Worm (Caenorhabditis elegans) whole organism, L1 larva: ENCODE measurements around the gene C06C6.8.

Source experiments
- C16A3.4 ChIP-seq: fragments of 150-350 bp; optimal IDR thresholded peaks from 2 replicates; lab custom pipeline; 2014; ENCODE audit warnings: missing biosample characterization, missing genetic modification characterization
- blmp-1 ChIP-seq: fragments of 150-350 bp; optimal IDR thresholded peaks from 2 replicates; lab custom pipeline; 2014; ENCODE audit warnings: missing biosample characterization, missing genetic modification characterization
- ces-1 ChIP-seq: fragments of 150-350 bp; optimal IDR thresholded peaks from 2 replicates; lab custom pipeline; 2014; ENCODE audit warnings: missing biosample characterization, missing genetic modification reagents, missing genetic modification characterization
- dpl-1 ChIP-seq, 3 experiments: fragments of 150-350 bp in 2 of 3; sonication (generic microtip) in 1 of 3; optimal IDR thresholded peaks; 2 replicates each; lab custom pipeline; 2014 to 2017; ENCODE audit warnings: missing biosample characterization in 3 of 3, missing genetic modification characterization in 3 of 3, missing genetic modification reagents in 3 of 3
- efl-1 ChIP-seq, 4 experiments: fragments of 150-350 bp; optimal IDR thresholded peaks in 3 of 4; peaks in 1 of 4; 1 replicate in 1 of 4; 2 replicates in 3 of 4; lab custom pipeline; 2014; ENCODE audit warnings: missing biosample characterization in 2 of 4, missing genetic modification characterization in 2 of 4, missing genetic modification reagents in 2 of 4
- efl-3 ChIP-seq: fragments of 200-800 bp; sonication (Bioruptor generic); optimal IDR thresholded peaks from 2 replicates; lab custom pipeline; 2018; ENCODE audit warnings: mild to moderate bottlenecking, missing genetic modification characterization, missing compliant biosample characterization
- grh-1 ChIP-seq: fragments of 200-800 bp; sonication (Bioruptor generic); IDR thresholded peaks from 2 replicates; pipeline ENCODE4 v1.3.6; 2022; ENCODE audit warnings: missing genetic modification reagents, missing genetic modification characterization, missing compliant biosample characterization
- jun-1 ChIP-seq: fragments of 150-350 bp; optimal IDR thresholded peaks from 2 replicates; lab custom pipeline; 2014; ENCODE audit warnings: missing biosample characterization, missing genetic modification reagents, missing genetic modification characterization
- lin-14 ChIP-seq: fragments of 200-800 bp; sonication (Bioruptor generic); optimal IDR thresholded peaks from 2 replicates; lab custom pipeline; 2018; ENCODE audit warnings: mild to moderate bottlenecking, missing genetic modification characterization, moderate library complexity, missing compliant biosample characterization
- lin-35 ChIP-seq, 2 experiments: fragments of 150-350 bp; optimal IDR thresholded peaks; 2 replicates each; lab custom pipeline; 2014; ENCODE audit warnings: missing biosample characterization in 2 of 2, missing genetic modification characterization in 2 of 2, missing genetic modification reagents in 2 of 2
- lsy-2 ChIP-seq, 2 experiments: fragments of 150-350 bp; optimal IDR thresholded peaks; 2 replicates each; lab custom pipeline; 2014; ENCODE audit warnings: missing biosample characterization in 2 of 2, missing genetic modification characterization in 2 of 2
- mep-1 ChIP-seq: fragments of 150-350 bp; optimal IDR thresholded peaks from 2 replicates; lab custom pipeline; 2014; ENCODE audit warnings: missing biosample characterization, missing genetic modification characterization
- nhr-11 ChIP-seq: fragments of 150-350 bp; optimal IDR thresholded peaks from 2 replicates; lab custom pipeline; 2014; ENCODE audit warnings: missing biosample characterization, missing genetic modification characterization
- nhr-19 ChIP-seq: fragments of 200-800 bp; sonication (Bioruptor generic); conservative IDR thresholded peaks from 2 replicates; pipeline ENCODE4 v1.3.6; 2022; ENCODE audit warnings: missing genetic modification characterization, missing compliant biosample characterization
- nhr-20 ChIP-seq: sonication (generic microtip); optimal IDR thresholded peaks from 2 replicates; lab custom pipeline; 2016; ENCODE audit warnings: mild to moderate bottlenecking, missing genetic modification characterization, missing compliant biosample characterization
- nhr-47 ChIP-seq: sonication (generic microtip); optimal IDR thresholded peaks from 2 replicates; lab custom pipeline; 2016; ENCODE audit warnings: mild to moderate bottlenecking, missing genetic modification characterization, moderate library complexity, missing compliant biosample characterization
- nhr-71 ChIP-seq: sonication (generic microtip); optimal IDR thresholded peaks from 2 replicates; lab custom pipeline; 2016; ENCODE audit warnings: mild to moderate bottlenecking, missing genetic modification characterization, moderate library complexity, missing compliant biosample characterization
- nhr-85 ChIP-seq: sonication (generic microtip); peaks from one replicate; lab custom pipeline; 2016; ENCODE audit warnings: missing genetic modification characterization, inconsistent platforms, missing compliant biosample characterization
- nhr-90 ChIP-seq: sonication (generic microtip); optimal IDR thresholded peaks from 2 replicates; lab custom pipeline; 2016; ENCODE audit warnings: mild to moderate bottlenecking, missing genetic modification characterization, missing compliant biosample characterization; ENCODE audit not compliant: poor library complexity
- rnt-1 ChIP-seq: sonication (generic microtip); optimal IDR thresholded peaks from 2 replicates; lab custom pipeline; 2016; ENCODE audit warnings: mild to moderate bottlenecking, missing genetic modification characterization, moderate library complexity, missing compliant biosample characterization
- snu-23 ChIP-seq: sonication (generic microtip); optimal IDR thresholded peaks from 2 replicates; lab custom pipeline; 2016; ENCODE audit warnings: missing genetic modification characterization, missing compliant biosample characterization
- swsn-7 ChIP-seq: sonication (generic microtip); optimal IDR thresholded peaks from 2 replicates; lab custom pipeline; 2016; ENCODE audit warnings: missing genetic modification characterization, missing compliant biosample characterization
- tbx-2 ChIP-seq: sonication (generic microtip); optimal IDR thresholded peaks from 2 replicates; lab custom pipeline; 2016; ENCODE audit warnings: missing genetic modification characterization, missing compliant biosample characterization
- tlp-1 ChIP-seq: fragments of 150-350 bp; optimal IDR thresholded peaks from 2 replicates; lab custom pipeline; 2014; ENCODE audit warnings: missing biosample characterization, missing genetic modification characterization
- unc-62 ChIP-seq: fragments of 150-350 bp; optimal IDR thresholded peaks from 2 replicates; lab custom pipeline; 2014; ENCODE audit warnings: missing biosample characterization, missing genetic modification reagents, missing genetic modification characterization
- unc-86 ChIP-seq: sonication (generic microtip); optimal IDR thresholded peaks from 2 replicates; lab custom pipeline; 2016; ENCODE audit warnings: missing genetic modification characterization, missing compliant biosample characterization
- xbp-1 ChIP-seq: sonication (generic microtip); optimal IDR thresholded peaks from 2 replicates; lab custom pipeline; 2016; ENCODE audit warnings: missing genetic modification characterization, missing compliant biosample characterization
- ztf-11 ChIP-seq, 2 experiments: sonication (generic microtip); optimal IDR thresholded peaks; 2 replicates each; lab custom pipeline; 2016 to 2017; ENCODE audit warnings: missing genetic modification characterization in 2 of 2, missing biosample characterization in 1 of 2, missing compliant biosample characterization in 1 of 2
- ztf-4 ChIP-seq: fragments of 150-350 bp; optimal IDR thresholded peaks from 2 replicates; lab custom pipeline; 2014; ENCODE audit warnings: missing biosample characterization, missing genetic modification characterization

The C06C6.8 gene

ce11 chrV:16040140-16040827 lies 43.3 kb downstream of the C06C6.8 start, which contains the start of the genes his-4 and his-3:
Gene his-4 (minus strand): TSS chrV:16040515.
Gene his-3 (plus strand): TSS chrV:16040808.
- TF ChIP-seq tbx-2 (tag; lab: Kevin White, UChicago) (peak; percentile 20), xbp-1 (tag; lab: Kevin White, UChicago) (peak; percentile 38), efl-1 (optimal IDR thresholded peaks at IDR 0.05; lab: Kevin White, UChicago) (peak; percentile 25 to 52), efl-1 (GFP tag; optimal IDR thresholded peaks at IDR 0.05 in 1 of 2; lab: Kevin White, UChicago) (peak in 1 of 2 experiments; percentile 29), blmp-1 (peak; percentile 15), lin-35 (GFP tag; optimal IDR thresholded peaks at IDR 0.05; lab: Kevin White, UChicago) (peak in 1 of 2 experiments; percentile 7), rnt-1 (tag; lab: Kevin White, UChicago) (peak; percentile 27), nhr-85 (tag; lab: Kevin White, UChicago) (peak; percentile 90), nhr-90 (tag; lab: Kevin White, UChicago) (peak; percentile 76), nhr-71 (tag; lab: Kevin White, UChicago) (peak; percentile 69), ztf-4 (peak; percentile 35), lin-14 (GFP tag; lab: Kevin White, UChicago) (peak; percentile 79), grh-1 (GFP tag; lab: Robert Waterston, UW) (peak; percentile 78), dpl-1 (GFP tag; optimal IDR thresholded peaks at IDR 0.05; lab: Kevin White, UChicago) (peak in 1 of 3 experiments; percentile 23), mep-1 (peak; percentile 30), nhr-19 (GFP tag; lab: Robert Waterston, UW) (peak; percentile 18; the same call in 1 of the 2 replicates), C16A3.4 (tag; lab: Kevin White, UChicago) (peak; percentile 15), swsn-7 (tag; lab: Kevin White, UChicago) (peak; percentile 76), unc-86 (peak; percentile 43), efl-3 (peak; percentile 60), snu-23 (GFP tag; lab: Kevin White, UChicago) (peak; percentile 54), nhr-20 (peak; percentile 69), nhr-47 (tag; lab: Kevin White, UChicago) (peak; percentile 56), ztf-11 (tag; optimal IDR thresholded peaks at IDR 0.05; lab: Kevin White, UChicago) (peak in 1 of 2 experiments; percentile 92)

- no peak for TF ChIP-seq nhr-11 (tag; lab: Kevin White, UChicago)
- peak in 1 of 2 experiments; percentile 19 for TF ChIP-seq lsy-2 (tag; optimal IDR thresholded peaks at IDR 0.05; lab: Kevin White, UChicago)
- peak; percentile 23 for TF ChIP-seq xbp-1 (tag; lab: Kevin White, UChicago)
- TF ChIP-seq nhr-90 (tag; lab: Kevin White, UChicago) = peak; percentile 2
- TF ChIP-seq lin-14 (GFP tag; lab: Kevin White, UChicago) = peak; percentile 3
- TF ChIP-seq ces-1 (GFP tag; lab: Kevin White, UChicago) = no peak
- TF ChIP-seq nhr-85 (tag; lab: Kevin White, UChicago) = peak; percentile 80
- no peak for TF ChIP-seq jun-1 (tag; lab: Kevin White, UChicago)
- peak; percentile 1 for TF ChIP-seq mep-1
- peak; percentile 18 to 35 (median 19) for TF ChIP-seq dpl-1 (GFP tag; optimal IDR thresholded peaks at IDR 0.05; lab: Kevin White, UChicago)
- no peak for TF ChIP-seq unc-62 (GFP tag; lab: Kevin White, UChicago)
- peak; percentile 23 for TF ChIP-seq nhr-71 (tag; lab: Kevin White, UChicago)
- TF ChIP-seq efl-1 (optimal IDR thresholded peaks at IDR 0.05; lab: Kevin White, UChicago) = peak in 1 of 2 experiments; percentile 10
- TF ChIP-seq efl-1 (GFP tag; optimal IDR thresholded peaks at IDR 0.05 in 1 of 2; lab: Kevin White, UChicago) = no peak
These were observed 44.5 kb downstream of the C06C6.8 start for ce11 chrV:16041412-16041811.

ce11 chrV:16041925-16042742 lies 45.2 kb downstream of the C06C6.8 start, which contains the start of the genes his-2 and his-1:
Gene his-2 (minus strand): TSS chrV:16042283.
Gene his-1 (plus strand): TSS chrV:16042520.
- peak in 1 of 2 experiments; percentile 63 for TF ChIP-seq ztf-11 (tag; optimal IDR thresholded peaks at IDR 0.05; lab: Kevin White, UChicago)
- TF ChIP-seq lin-14 (GFP tag; lab: Kevin White, UChicago) = peak; percentile 11
- TF ChIP-seq nhr-47 (tag; lab: Kevin White, UChicago) = peak; percentile 11
- peak; percentile 74 for TF ChIP-seq nhr-85 (tag; lab: Kevin White, UChicago)

- TF ChIP-seq tlp-1 (tag; lab: Kevin White, UChicago) = no peak
These were observed 45.7 kb downstream of the C06C6.8 start for ce11 chrV:16042743-16043014.
